Worm (Caenorhabditis elegans) whole organism, midembryonic: Measurements from ENCODE around the gene tmem-258.

ENCODE experiments used
- T22C8.4 ChIP-seq: fragments of 200-800 bp; sonication (Bioruptor generic); IDR thresholded peaks from 2 replicates; pipeline ENCODE4 v1.3.6; 2022; ENCODE audit warnings: missing genetic modification characterization, missing compliant biosample characterization
- klf-2 ChIP-seq: fragments of 200-800 bp; sonication (Bioruptor generic); conservative IDR thresholded peaks from 2 replicates; pipeline ENCODE4 v1.3.6; 2022; ENCODE audit warnings: missing genetic modification reagents, missing genetic modification characterization, missing compliant biosample characterization
- ref-1 ChIP-seq: fragments of 200-800 bp; sonication (Bioruptor generic); conservative IDR thresholded peaks from 2 replicates; pipeline ENCODE4 v1.3.6; 2022; ENCODE audit warnings: missing genetic modification reagents, missing genetic modification characterization, missing compliant biosample characterization
- ztf-29 ChIP-seq: fragments of 200-800 bp; sonication (Bioruptor generic); IDR thresholded peaks from 2 replicates; pipeline ENCODE4 v1.3.6; 2022; ENCODE audit warnings: missing genetic modification reagents, missing genetic modification characterization, missing compliant biosample characterization

DNA sequence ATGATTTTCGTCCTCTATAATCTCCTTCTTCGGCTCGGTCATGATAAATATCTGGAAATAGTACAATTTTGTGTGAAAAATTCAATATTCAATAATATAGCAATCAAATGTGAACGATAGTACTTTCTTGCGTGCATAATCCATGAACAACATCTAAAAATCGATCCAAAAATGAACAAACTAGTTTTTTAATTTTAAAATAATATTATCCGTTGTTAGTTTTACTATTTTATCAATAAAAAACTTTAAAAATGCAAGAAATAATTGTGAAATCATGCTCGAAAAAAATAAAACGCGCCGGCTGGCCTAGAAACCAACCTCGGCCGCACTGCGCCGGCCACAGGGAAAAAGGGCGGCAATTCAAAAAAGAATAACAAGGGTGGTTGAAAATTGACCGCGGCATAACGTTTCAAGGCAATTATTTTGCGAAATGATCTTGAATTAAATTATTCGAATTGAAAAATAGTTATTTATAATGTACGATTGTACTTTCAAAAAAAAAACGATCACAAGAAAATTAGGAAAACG lies 21.7 kb downstream of the tmem-258 start, which contains the start of gene mys-1:
- TF ChIP-seq T22C8.4 (GFP tag; lab: Robert Waterston, UW) (no peak), ref-1 (GFP tag; lab: Robert Waterston, UW) (no peak), klf-2 (GFP tag; lab: Robert Waterston, UW) (no peak), ztf-29 (no peak)
